Worm (Caenorhabditis elegans) whole organism, midembryonic: ENCODE measurements around the gene fbxb-118.

Source experiments
- T22C8.4 ChIP-seq: fragments of 200-800 bp; sonication (Bioruptor generic); IDR thresholded peaks from 2 replicates; pipeline ENCODE4 v1.3.6; 2022; ENCODE audit warnings: missing genetic modification characterization, missing compliant biosample characterization
- flt-1 ChIP-seq: fragments of 200-800 bp; sonication (Bioruptor generic); IDR thresholded peaks from 2 replicates; pipeline ENCODE4 v1.3.6; 2022; ENCODE audit warnings: missing genetic modification characterization, missing compliant biosample characterization
- ref-1 ChIP-seq: fragments of 200-800 bp; sonication (Bioruptor generic); conservative IDR thresholded peaks from 2 replicates; pipeline ENCODE4 v1.3.6; 2022; ENCODE audit warnings: missing genetic modification reagents, missing genetic modification characterization, missing compliant biosample characterization
- ztf-23 ChIP-seq: fragments of 200-800 bp; sonication (Bioruptor generic); IDR thresholded peaks from 2 replicates; pipeline ENCODE4 v1.3.6; 2022; ENCODE audit warnings: missing genetic modification reagents, missing genetic modification characterization, missing compliant biosample characterization

DNA sequence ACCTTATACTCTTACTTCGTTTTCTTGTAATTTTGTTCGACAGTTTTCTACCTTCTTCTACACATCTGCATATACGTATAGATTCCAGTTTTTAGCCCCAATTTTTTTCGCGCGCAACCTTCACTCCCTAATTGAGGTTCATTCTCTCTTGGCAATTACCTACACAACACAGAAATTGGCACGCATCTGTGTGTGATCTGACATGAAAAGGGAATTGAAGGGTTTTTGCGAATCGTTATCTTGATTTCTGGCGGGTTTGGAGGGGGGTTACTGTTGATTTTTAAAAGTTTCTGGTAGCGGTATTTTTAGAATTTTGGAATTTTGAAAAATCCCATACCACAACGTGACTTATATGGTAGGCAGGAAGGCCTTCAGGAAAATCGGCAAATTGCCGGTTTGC lies 38.8 kb upstream of the fbxb-118 start:
- TF ChIP-seq ztf-23 = no peak
- TF ChIP-seq T22C8.4 (GFP tag; lab: Robert Waterston, UW) = no peak
- TF ChIP-seq ref-1 (GFP tag; lab: Robert Waterston, UW) = no peak
- no peak for TF ChIP-seq flt-1 (GFP tag; lab: Robert Waterston, UW)
